Worm (Caenorhabditis elegans): ENCODE results near the gene W06D11.2.

Gene W06D11.2

DNA sequence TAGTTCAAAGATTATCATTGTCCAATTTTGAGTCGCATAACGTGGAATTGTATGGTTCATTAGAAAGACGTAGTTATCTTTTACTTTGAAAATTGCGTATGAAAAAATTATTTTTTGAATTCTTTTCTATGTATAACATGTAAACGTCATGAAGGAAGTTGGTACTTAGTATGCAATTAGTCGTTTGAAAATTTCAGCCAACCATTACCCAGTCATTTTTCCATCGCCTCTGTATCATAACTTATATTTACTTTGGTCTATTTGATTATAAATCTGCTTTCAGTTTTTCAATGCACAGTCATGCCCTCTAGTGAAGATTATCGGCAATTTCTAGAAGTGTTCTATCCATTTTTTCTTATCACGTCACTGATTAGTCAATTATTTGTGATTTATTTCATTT is 29.9 kb upstream of the W06D11.2 start, which contains the start of gene srd-41:
Gene srd-41 (plus strand): TSS at position 301 of the 400 bp plus-strand sequence.
- TF ChIP-seq ets-4 (GFP tag; optimal IDR thresholded peaks at IDR 0.05) (no peak), atf-7 (tag; optimal IDR thresholded peaks at IDR 0.05) (no peak), T07F8.4 (tag; optimal IDR thresholded peaks at IDR 0.05) (no peak), B0019.2 (GFP tag; conservative IDR thresholded peaks at IDR 0.05) (no peak), athp-1 (tag; optimal IDR thresholded peaks at IDR 0.05) (no peak), snpc-4 (GFP tag; optimal IDR thresholded peaks at IDR 0.05) (no peak), snpc-4 (tag; optimal IDR thresholded peaks at IDR 0.05) (no peak), F10E7.11 (tag; optimal IDR thresholded peaks at IDR 0.05) (no peak)

DNA sequence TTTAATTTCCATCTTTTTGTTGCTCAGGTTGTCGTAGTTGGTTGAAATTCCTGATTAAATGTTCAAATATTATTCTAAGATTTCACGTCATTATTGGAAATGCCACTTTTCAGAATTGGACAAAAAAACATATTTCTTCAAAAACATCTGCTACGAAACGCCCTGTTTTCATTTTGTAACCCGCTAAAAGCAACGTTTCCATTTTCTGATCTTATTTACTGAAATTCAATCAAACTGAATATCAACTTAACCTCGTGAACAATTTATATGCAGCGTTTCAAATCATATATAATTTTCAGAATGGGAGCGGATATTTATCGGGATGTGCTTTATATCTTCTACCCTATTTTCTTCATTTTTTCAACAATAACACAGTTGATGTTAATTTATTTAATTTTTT is 26.9 kb upstream of the W06D11.2 start, which contains the start of gene srd-40:
Gene srd-40 (plus strand): TSS at position 301 of the 400 bp plus-strand sequence.
- TF ChIP-seq cebp-2 (GFP tag; IDR thresholded peaks at IDR 0.05) (no peak), repo-1 (tag; optimal IDR thresholded peaks at IDR 0.05) (no peak), sptf-2 (GFP tag; optimal IDR thresholded peaks at IDR 0.05) (no peak), rec-8 (tag; optimal IDR thresholded peaks at IDR 0.05) (no peak), ceh-58 (GFP tag; IDR thresholded peaks at IDR 0.05) (no peak), zfh-2 (GFP tag; conservative IDR thresholded peaks at IDR 0.05) (no peak), D2030.7 (GFP tag; IDR thresholded peaks at IDR 0.05) (no peak), rpc-1 (optimal IDR thresholded peaks at IDR 0.05) (no peak), rpc-1 (tag; optimal IDR thresholded peaks at IDR 0.05) (no peak), snpc-1.3 (tag; optimal IDR thresholded peaks at IDR 0.05; ENCODE audit: insufficient read depth) (no peak), dpl-1 (GFP tag; optimal IDR thresholded peaks at IDR 0.05) (no peak), zim-3 (tag; optimal IDR thresholded peaks at IDR 0.05) (no peak), attf-3 (GFP tag; conservative IDR thresholded peaks at IDR 0.05) (no peak), aptf-2 (GFP tag; conservative IDR thresholded peaks at IDR 0.05) (no peak), nhr-80 (tag; optimal IDR thresholded peaks at IDR 0.05) (no peak), K11D2.4 (GFP tag; IDR thresholded peaks at IDR 0.05) (no peak), somi-1 (GFP tag; optimal IDR thresholded peaks at IDR 0.05) (no peak)

DNA sequence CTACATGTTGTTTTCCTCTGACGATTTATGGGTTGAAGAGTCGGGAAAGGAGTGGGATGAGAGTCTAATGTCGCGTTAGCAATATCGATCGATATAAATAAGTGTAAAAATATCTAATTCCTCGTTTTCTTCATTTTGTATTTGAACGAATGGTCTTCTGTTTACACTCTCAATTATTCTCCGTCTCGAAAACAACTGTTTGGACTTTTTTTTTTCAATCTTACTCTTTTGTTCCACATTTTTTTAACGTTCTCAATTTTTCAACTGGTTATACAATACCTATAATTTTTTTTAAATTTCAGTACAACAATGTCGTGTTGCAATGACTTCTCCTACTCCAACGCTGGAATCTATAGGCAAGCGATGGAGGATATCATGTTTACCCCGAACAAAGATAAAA is 24.8 kb upstream of the W06D11.2 start, which contains the start of gene F17A2.13:
Gene F17A2.13 (plus strand): TSS at position 301 of the 400 bp plus-strand sequence.
- TF ChIP-seq madf-8 (GFP tag; conservative IDR thresholded peaks at IDR 0.05) (no peak), mel-28 (tag; optimal IDR thresholded peaks at IDR 0.05; ENCODE audit: borderline replicate concordance) (no peak), lin-40 (tag; optimal IDR thresholded peaks at IDR 0.05) (no peak), ZK185.1 (tag; optimal IDR thresholded peaks at IDR 0.05; ENCODE audit: poor library complexity, severe bottlenecking) (no peak), C06A6.2 (GFP tag; conservative IDR thresholded peaks at IDR 0.05) (no peak), dox-1 (GFP tag; IDR thresholded peaks at IDR 0.05) (no peak), hsf-1 (GFP tag; IDR thresholded peaks at IDR 0.05) (no peak), F55B11.4 (tag; optimal IDR thresholded peaks at IDR 0.05; ENCODE audit: borderline replicate concordance, insufficient read depth) (no peak), aptf-2 (GFP tag; conservative IDR thresholded peaks at IDR 0.05) (no peak)

DNA sequence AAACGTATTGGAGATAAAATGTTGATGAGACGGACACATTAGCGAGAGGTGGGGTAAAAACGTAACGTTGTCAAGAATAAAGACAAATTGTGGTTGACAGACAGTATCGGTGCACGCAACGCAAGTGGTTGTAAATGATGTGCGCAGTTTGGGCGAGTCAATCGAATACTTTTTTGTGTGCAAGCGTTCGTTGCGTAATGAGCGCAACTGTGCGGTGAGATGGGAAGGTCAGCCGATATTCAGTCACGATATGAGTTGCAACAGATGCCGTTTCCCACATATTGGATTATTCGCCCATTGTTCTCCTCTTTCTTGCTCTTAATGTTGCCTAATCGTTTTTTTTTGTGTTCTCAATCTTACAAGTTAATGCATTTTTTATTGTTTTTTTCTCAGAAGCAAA is 24.2 kb upstream of the W06D11.2 start, which contains the start of gene ceh-40:
Gene ceh-40 (minus strand): TSS at position 41 of the 400 bp plus-strand sequence.
- TF ChIP-seq ztf-18 (tag; optimal IDR thresholded peaks at IDR 0.05) (no peak), unc-62 (GFP tag; optimal IDR thresholded peaks at IDR 0.05) (peak; percentile 5)

Measured in whole organism, young adult.